Worm (Caenorhabditis elegans): ENCODE results near the gene B0035.3.
A peak's percentile ranks its signal among the peaks of the same experiment; 100 is the strongest.

Gene B0035.3

DNA sequence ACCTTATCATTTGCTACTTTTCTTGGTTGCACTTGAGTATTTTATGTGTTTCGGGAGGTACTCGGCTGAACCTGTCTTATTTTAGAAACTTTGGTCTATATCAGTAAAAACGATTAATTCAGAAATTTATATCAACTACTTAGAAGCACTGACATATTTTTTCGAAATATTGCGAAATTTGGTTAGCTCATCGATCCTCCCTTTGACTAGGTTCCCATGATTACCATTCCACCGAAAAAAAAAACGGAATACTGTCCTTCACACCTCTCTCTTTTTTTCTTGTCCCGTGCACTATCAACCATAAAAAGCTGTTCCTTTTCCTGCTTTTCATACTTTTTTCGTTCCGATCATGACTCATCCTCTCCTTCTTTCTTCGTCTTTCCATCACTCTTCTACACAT lies 29.6 kb downstream of the B0035.3 start:
- no peak for TF ChIP-seq pqm-1 (tag; optimal IDR thresholded peaks at IDR 0.05)
- no peak for TF ChIP-seq fax-1 (tag; optimal IDR thresholded peaks at IDR 0.05)
- no peak for TF ChIP-seq madf-2 (tag; optimal IDR thresholded peaks at IDR 0.05)
- TF ChIP-seq mec-3 (tag; optimal IDR thresholded peaks at IDR 0.05; ENCODE audit: borderline replicate concordance): no peak
- no peak for TF ChIP-seq ceh-48 (tag; optimal IDR thresholded peaks at IDR 0.05)

DNA sequence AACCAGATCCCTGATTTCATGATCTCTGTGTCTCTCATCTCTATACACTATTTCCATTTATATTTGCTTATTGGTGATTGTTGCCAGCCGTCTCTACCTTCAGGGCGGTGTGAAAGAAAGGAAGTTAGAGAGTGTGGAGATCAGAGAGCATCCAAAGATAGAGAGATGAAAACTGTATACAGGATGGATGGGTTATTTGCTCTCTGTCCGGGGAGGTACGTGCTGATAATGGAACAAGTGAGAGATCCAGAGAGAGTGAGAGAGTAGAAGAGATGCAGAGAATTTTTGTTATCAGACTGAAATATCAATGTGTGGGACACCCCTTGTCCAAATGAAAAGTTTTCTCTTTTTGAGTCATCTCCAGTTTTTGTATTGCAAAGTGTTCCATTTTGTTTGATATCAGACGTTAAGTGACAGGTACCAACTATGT lies 30.7 kb downstream of the B0035.3 start:
- no peak for TF ChIP-seq lin-11 (tag; optimal IDR thresholded peaks at IDR 0.05)
- TF ChIP-seq elt-2 (tag; optimal IDR thresholded peaks at IDR 0.05): peak; percentile 77
- TF ChIP-seq dve-1 (tag; optimal IDR thresholded peaks at IDR 0.05): peak; percentile 63

ce11 chrIV:11276026-11276425 lies 38.8 kb downstream of the B0035.3 start:
- no peak for TF ChIP-seq lim-6 (tag; optimal IDR thresholded peaks at IDR 0.05)
- no peak for TF ChIP-seq sox-2 (GFP tag; IDR thresholded peaks at IDR 0.05)
- no peak for TF ChIP-seq ceh-2 (tag; optimal IDR thresholded peaks at IDR 0.05)
- TF ChIP-seq hlh-8 (tag; optimal IDR thresholded peaks at IDR 0.05): no peak

DNA sequence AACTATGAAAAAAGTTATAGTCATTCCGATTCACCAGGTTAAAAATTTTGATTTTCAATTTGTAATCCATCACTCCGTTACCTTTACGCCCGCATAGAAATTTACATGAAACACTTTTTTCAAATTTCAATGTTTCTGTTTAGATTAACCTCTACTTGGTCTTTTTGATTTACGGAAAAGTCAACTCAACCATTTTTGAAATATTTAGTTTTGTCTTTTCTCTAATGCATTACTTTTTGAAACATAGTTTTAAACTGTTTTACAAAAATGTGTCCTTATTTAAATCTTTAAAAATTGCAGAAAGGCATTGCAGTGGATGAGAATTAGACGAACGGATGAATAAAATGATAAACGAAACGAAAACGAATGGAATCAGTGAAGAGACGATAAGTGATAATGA lies 41.6 kb downstream of the B0035.3 start, which contains the start of gene gtl-2:
Gene gtl-2, plus strand, starts transcription at position 301 of the 400 bp plus-strand sequence.
- TF ChIP-seq fkh-10 (GFP tag; optimal IDR thresholded peaks at IDR 0.05) (no peak), ceh-48 (tag; optimal IDR thresholded peaks at IDR 0.05) (no peak), tbx-2 (tag; optimal IDR thresholded peaks at IDR 0.05) (no peak), eyg-1 (tag; optimal IDR thresholded peaks at IDR 0.05) (no peak), dmd-4 (tag; optimal IDR thresholded peaks at IDR 0.05; ENCODE audit: borderline replicate concordance) (no peak), mec-3 (tag; optimal IDR thresholded peaks at IDR 0.05; ENCODE audit: borderline replicate concordance) (no peak), ceh-19 (GFP tag; optimal IDR thresholded peaks at IDR 0.05) (no peak), ama-1 (optimal IDR thresholded peaks at IDR 0.05) (no peak), Y22D7AL.16 (tag; optimal IDR thresholded peaks at IDR 0.05) (no peak)

- TF ChIP-seq ahr-1 (tag; optimal IDR thresholded peaks at IDR 0.05) (no peak), ceh-2 (tag; optimal IDR thresholded peaks at IDR 0.05) (no peak), ceh-18 (tag; optimal IDR thresholded peaks at IDR 0.05) (no peak)
Measured at ce11 chrIV:11271262-11271661, 43.5 kb downstream of the B0035.3 start, which contains the start of gene nhr-7. Gene nhr-7, minus strand, starts transcription at chrIV:11271362.

DNA sequence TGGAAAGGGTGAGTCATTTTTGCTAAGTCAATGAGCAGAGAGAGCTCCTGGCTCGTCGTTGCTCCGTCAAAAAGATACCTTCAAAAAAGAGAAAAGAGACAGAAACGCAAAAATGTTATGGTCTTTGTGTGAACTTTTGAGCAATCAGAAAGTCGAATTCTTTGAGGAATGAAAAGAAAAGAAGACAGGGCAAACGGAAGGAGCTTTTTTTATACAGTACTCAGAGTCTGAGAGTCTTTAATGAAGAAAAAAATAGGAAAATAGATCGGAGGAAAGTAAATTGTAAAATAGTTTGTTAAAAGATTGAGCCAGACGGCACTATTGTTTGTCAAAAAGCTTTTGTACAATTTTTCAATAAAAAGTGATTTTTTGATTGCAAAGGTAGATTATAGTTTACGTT lies 45.3 kb downstream of the B0035.3 start:
- TF ChIP-seq ceh-14 (tag; optimal IDR thresholded peaks at IDR 0.05): no peak
- no peak for TF ChIP-seq zip-5 (tag; optimal IDR thresholded peaks at IDR 0.05)
- TF ChIP-seq syd-9 (tag; optimal IDR thresholded peaks at IDR 0.05): no peak

- TF ChIP-seq ceh-6 (GFP tag; optimal IDR thresholded peaks at IDR 0.05) (no peak), nhr-232 (tag; optimal IDR thresholded peaks at IDR 0.05) (no peak), sox-2 (GFP tag; IDR thresholded peaks at IDR 0.05) (no peak), rnt-1 (tag; optimal IDR thresholded peaks at IDR 0.05) (no peak), ceh-9 (tag; optimal IDR thresholded peaks at IDR 0.05) (no peak), madf-2 (tag; optimal IDR thresholded peaks at IDR 0.05) (no peak), nfya-1 (tag; optimal IDR thresholded peaks at IDR 0.05) (no peak), pros-1 (tag; optimal IDR thresholded peaks at IDR 0.05) (no peak), ceh-30 (tag; optimal IDR thresholded peaks at IDR 0.05) (no peak), ceh-18 (tag; optimal IDR thresholded peaks at IDR 0.05) (no peak), hlh-30 (tag; optimal IDR thresholded peaks at IDR 0.05; ENCODE audit: insufficient read depth) (no peak), che-1 (tag; optimal IDR thresholded peaks at IDR 0.05) (no peak), K09A11.1 (tag; optimal IDR thresholded peaks at IDR 0.05; ENCODE audit: insufficient read depth) (no peak), mec-3 (tag; optimal IDR thresholded peaks at IDR 0.05; ENCODE audit: borderline replicate concordance) (no peak), lim-6 (tag; optimal IDR thresholded peaks at IDR 0.05) (no peak), C38D4.7 (GFP tag; optimal IDR thresholded peaks at IDR 0.05) (no peak), ama-1 (optimal IDR thresholded peaks at IDR 0.05) (no peak)
Measured at ce11 chrIV:11266090-11266489, 48.7 kb downstream of the B0035.3 start, which contains the start of gene col-127. Gene col-127, minus strand, starts transcription at chrIV:11266190.

Measured in whole organism, late embryonic.